Worm (Caenorhabditis elegans) whole organism, late embryonic: Measurements from ENCODE around the gene R11H6.5.

ENCODE experiments used
- C08G9.2 ChIP-seq: sonication (generic microtip); optimal IDR thresholded peaks from 2 replicates; lab custom pipeline; 2016; ENCODE audit warnings: mild to moderate bottlenecking, missing genetic modification characterization, moderate library complexity, missing compliant biosample characterization
- K09A11.1 ChIP-seq: sonication (generic microtip); optimal IDR thresholded peaks from 2 replicates; lab custom pipeline; 2017; ENCODE audit warnings: antibody characterized with exemption, mild to moderate bottlenecking, missing genetic modification characterization, missing compliant biosample characterization; ENCODE audit not compliant: insufficient read depth
- ama-1 ChIP-seq: fragments of 150-350 bp; optimal IDR thresholded peaks from 2 replicates; lab custom pipeline; 2014
- elt-4 ChIP-seq: sonication (generic microtip); optimal IDR thresholded peaks from 2 replicates; lab custom pipeline; 2016; ENCODE audit warnings: missing genetic modification characterization, missing compliant biosample characterization
- fax-1 ChIP-seq: sonication (generic microtip); optimal IDR thresholded peaks from 2 replicates; lab custom pipeline; 2016; ENCODE audit warnings: missing genotype, missing genetic modification characterization, missing compliant biosample characterization
- hlh-30 ChIP-seq: sonication (generic microtip); optimal IDR thresholded peaks from 2 replicates; lab custom pipeline; 2017; ENCODE audit warnings: antibody characterized with exemption, missing genetic modification characterization, missing compliant biosample characterization; ENCODE audit not compliant: insufficient read depth
- nfya-1 ChIP-seq: sonication (generic microtip); optimal IDR thresholded peaks from 2 replicates; lab custom pipeline; 2017; ENCODE audit warnings: missing genetic modification characterization, mild to moderate bottlenecking, missing compliant biosample characterization, antibody characterized with exemption, moderate library complexity
- nhr-11 ChIP-seq: fragments of 150-350 bp; optimal IDR thresholded peaks from 2 replicates; lab custom pipeline; 2014; ENCODE audit warnings: missing biosample characterization, missing genetic modification characterization
- pat-9 ChIP-seq: fragments of 200-800 bp; sonication (Bioruptor generic); optimal IDR thresholded peaks from 2 replicates; lab custom pipeline; 2018; ENCODE audit warnings: mild to moderate bottlenecking, missing genetic modification characterization, moderate library complexity, missing compliant biosample characterization
- pha-4 ChIP-seq: fragments of 150-350 bp; optimal IDR thresholded peaks from 2 replicates; lab custom pipeline; 2018; ENCODE audit warnings: missing biosample characterization, missing genetic modification reagents, missing genetic modification characterization
- pqm-1 ChIP-seq: sonication (generic microtip); optimal IDR thresholded peaks from 2 replicates; lab custom pipeline; 2016; ENCODE audit warnings: missing genetic modification characterization, missing compliant biosample characterization
- tbx-2 ChIP-seq: sonication (generic microtip); optimal IDR thresholded peaks from 2 replicates; lab custom pipeline; 2016; ENCODE audit warnings: missing genetic modification characterization, missing compliant biosample characterization
- unc-86 ChIP-seq: sonication (generic microtip); optimal IDR thresholded peaks from 2 replicates; lab custom pipeline; 2016; ENCODE audit warnings: missing genetic modification characterization, missing compliant biosample characterization

DNA sequence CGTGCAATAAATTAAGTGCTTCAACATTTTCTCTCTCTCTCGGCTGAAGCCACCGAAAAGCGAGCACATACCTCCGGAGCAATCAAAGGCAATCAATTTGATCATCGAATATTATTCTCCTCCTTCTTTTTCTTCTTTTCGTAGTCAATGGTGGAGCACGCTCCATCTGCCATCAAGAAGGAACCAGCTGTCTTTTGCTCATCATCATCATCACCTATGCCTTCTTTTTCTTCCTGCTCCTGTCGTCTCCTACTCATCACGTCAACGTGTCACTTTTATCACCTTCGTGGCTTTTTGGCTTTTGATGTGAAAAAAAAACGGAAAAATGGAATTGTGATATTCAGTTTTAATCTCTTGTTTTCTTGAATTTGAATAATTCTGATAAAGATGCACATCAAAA is 13.6 kb upstream of the R11H6.5 start:
- no peak for TF ChIP-seq fax-1 (tag; lab: Kevin White, UChicago)
- TF ChIP-seq elt-4 (tag; lab: Kevin White, UChicago) = no peak
- TF ChIP-seq tbx-2 (tag; lab: Kevin White, UChicago) = no peak
- no peak for TF ChIP-seq unc-86
- TF ChIP-seq pqm-1 (tag; lab: Kevin White, UChicago) = no peak
- TF ChIP-seq hlh-30 (tag; lab: Kevin White, UChicago) = no peak
- no peak for TF ChIP-seq C08G9.2 (tag; lab: Kevin White, UChicago)
- no peak for TF ChIP-seq nhr-11 (tag; lab: Kevin White, UChicago)
- TF ChIP-seq nfya-1 (tag; lab: Kevin White, UChicago) = no peak
- no peak for TF ChIP-seq ama-1 (lab: Kevin White, UChicago)
- no peak for TF ChIP-seq K09A11.1
- TF ChIP-seq pat-9 (tag; lab: Kevin White, UChicago) = no peak
- no peak for TF ChIP-seq pha-4 (tag; lab: Kevin White, UChicago)
